Fruit fly (Drosophila melanogaster) S2 (cell line): ENCODE measurements around the gene ND-39.
"Not testable (repeated sequence)": the region's sequence is repeated elsewhere in the genome, so short reads cannot be mapped to it uniquely, and the experiment has no call there.

Source experiments
- CG8478 ChIP-seq: fragments of >200 bp; optimal IDR thresholded peaks from 2 replicates; lab custom pipeline; 2018
- CTCF ChIP-seq, 2 experiments: fragments of >200 bp; optimal IDR thresholded peaks; 2 replicates each; lab custom pipeline; 2018

The ND-39 gene

DNA sequence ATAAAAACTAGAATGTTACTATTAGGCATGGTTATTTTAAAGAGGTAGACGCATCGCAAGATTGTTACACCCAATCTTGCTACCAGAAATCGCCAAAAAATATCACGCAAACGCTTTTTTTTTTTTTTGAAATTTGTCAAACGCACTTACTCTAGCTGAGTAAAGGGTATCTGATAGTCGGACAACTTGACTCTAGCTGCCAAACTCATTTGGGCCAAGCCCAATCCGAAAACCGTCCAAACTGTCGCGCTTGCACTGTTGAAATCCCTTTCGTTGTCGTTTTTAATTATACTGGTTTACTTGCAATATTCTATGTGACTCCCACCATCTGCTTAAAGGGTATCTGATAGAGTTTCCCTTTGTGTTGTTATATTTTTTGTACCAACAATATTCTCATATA, 11.4 kb downstream of the ND-39 start:
- no peak for TF ChIP-seq CTCF (optimal IDR thresholded peaks at IDR 0.05; lab: Kevin White, UChicago)
- TF ChIP-seq CG8478 (lab: Kevin White, UChicago) = no peak

DNA sequence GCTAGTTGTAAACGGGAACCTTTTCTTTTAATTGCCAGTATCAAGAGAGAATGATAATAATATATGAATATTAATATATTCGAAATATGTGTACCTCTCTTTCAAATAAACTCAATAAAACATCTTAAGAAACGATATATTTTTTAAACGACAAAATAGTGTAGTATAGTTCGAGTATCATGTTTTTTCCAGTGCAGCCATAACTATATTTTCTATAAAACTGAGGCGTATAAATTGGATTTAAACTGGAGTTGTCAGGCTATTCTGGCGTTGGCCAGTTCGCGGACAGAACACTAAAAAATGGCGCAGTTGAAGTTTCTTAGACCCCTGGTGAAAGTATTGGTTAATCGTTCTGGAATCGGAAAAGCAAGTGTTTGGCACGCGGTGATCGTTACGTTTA, 12.0 kb downstream of the ND-39 start, which contains the start of gene CG17637:
Gene CG17637, plus strand, starts transcription at position 301 of the 400 bp plus-strand sequence.
- not testable (repeated sequence) for TF ChIP-seq CG8478 (lab: Kevin White, UChicago); CTCF (optimal IDR thresholded peaks at IDR 0.05; lab: Kevin White, UChicago)

DNA sequence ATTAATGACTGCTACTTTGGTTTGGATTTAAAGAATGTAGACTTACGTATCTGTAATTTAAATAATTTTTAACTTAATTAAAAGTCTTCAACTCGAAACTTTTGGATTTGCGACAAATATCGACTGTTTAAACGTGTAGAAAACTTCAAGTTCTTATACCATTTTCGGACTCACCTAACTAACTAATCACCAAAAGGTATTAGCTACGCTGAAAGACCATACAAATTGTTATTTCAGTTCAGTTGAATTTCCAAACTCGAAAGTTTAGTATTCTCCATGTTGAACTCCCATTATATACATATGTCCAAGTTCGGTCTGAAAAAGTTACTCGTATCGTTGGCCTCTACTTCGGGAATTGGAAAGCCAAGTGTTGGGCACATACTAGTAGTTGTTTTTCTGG, 13.8 kb downstream of the ND-39 start, which contains the start of gene CG5078:
Gene CG5078, plus strand, starts transcription at position 301 of the 400 bp plus-strand sequence.
- TF ChIP-seq CG8478 (lab: Kevin White, UChicago) (no peak), CTCF (optimal IDR thresholded peaks at IDR 0.05; lab: Kevin White, UChicago) (no peak)

DNA sequence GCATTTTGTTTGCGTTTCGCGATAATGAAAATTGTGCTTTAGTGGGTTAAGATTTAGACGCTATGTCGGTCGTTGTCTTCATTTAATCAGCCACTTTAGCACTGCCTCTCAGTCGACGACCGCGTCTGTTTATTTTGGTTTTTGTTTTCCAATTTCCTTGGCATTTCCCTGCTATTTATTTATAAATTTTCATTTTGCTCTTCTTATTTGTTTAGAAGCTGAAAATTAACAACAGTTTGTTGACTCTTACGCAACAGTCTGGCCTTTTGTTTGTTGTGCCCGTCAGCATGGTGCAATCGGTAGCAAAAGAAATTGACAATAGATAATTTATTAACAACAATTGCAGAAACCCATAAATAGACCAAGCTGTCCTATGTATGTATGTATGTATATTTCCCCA, 15.7 kb downstream of the ND-39 start:
- no peak for TF ChIP-seq CTCF (optimal IDR thresholded peaks at IDR 0.05; lab: Kevin White, UChicago)
- TF ChIP-seq CG8478 (lab: Kevin White, UChicago) = no peak

DNA sequence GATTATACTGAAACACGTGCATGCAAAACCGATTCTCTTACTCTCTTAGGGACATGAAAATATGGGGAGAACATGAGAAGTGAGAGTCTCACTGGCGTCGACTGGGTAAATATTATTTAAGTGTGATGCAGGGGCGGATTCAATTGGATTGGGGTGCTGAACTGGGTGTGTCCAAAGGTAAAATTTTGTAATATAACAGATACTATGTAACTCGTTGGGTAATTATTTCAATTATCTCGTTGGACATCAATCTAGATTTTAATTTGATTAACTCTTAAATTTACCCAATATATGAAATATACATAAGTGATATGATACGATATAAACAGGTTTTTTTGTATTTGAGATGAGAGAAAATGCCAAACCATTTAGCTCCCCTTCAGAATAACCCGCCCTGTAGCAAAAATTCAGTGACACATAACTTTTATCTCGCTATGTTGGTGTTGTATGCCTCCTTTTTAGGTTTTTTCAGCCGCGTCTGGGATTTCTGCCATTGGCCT, 16.3 kb downstream of the ND-39 start:
- no peak for TF ChIP-seq CG8478 (lab: Kevin White, UChicago)
- TF ChIP-seq CTCF (optimal IDR thresholded peaks at IDR 0.05; lab: Kevin White, UChicago) = no peak

DNA sequence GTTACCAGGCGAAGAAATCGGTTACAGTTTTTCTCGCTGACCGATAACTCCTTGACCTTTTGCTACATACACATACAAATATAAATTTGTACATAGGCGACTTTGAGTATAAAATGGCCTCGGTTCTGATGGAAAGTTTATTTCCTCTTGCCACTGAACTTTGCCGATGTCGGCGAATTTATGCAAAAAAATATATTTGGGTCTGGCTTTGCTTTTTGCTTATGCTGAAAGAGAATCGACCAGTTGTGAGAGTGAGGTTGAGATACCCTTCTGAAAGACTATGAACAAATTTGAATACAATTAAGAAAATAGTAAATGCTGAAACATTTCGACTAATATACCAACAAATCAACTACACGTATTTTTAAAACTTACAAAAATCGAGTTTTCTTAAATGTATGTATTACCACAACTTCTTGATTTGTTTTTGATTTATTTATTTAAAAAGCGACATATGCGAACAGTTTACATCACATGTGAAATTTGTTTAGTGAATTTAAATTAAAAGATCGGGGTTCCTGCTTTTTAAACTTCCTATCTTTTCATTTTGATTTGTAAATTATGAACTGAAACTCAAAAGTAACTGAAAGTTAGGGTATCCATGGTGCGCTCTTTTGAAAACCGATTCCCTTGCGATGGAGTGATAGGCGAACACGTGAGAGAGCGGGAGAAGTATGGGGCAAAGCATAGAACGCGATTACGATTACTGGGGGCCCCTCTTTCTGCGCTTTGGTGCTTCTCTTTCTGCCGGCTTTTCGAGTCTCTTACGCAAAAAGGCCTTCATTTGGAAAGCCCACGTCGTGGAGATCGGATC, 17.4 kb downstream of the ND-39 start:
- TF ChIP-seq CTCF (optimal IDR thresholded peaks at IDR 0.05; lab: Kevin White, UChicago) (no peak), CG8478 (lab: Kevin White, UChicago) (no peak)

DNA sequence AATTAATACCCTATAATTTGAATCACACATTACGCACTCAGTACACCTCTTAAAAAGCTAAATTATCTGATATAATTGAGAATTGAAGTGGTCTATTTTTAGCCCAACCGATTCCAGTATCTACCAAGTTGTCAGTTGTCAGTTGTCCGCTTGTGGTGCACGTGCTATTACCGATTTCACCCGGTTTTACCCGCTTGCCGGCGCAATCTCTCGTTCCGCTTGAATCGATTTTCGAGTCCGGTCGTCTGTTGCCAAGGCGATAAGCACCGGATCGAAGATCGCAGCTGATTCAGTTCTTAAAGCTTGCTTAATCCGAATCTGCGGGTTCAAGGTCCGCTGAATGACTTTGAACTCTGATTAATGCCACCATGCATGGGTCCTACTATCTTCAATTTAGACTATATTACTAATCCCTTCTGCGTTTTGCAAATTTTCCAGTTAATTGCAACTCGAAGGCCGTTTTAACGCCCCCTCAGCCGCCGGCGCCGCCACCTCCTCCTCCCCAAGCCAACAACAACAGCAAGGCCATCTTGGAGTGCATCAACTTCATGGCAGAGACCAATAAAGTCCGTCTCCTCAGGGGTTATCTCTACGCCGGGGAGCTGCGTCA, 19.7 kb downstream of the ND-39 start:
- TF ChIP-seq CG8478 (lab: Kevin White, UChicago) (no peak), CTCF (optimal IDR thresholded peaks at IDR 0.05; lab: Kevin White, UChicago) (no peak)

DNA sequence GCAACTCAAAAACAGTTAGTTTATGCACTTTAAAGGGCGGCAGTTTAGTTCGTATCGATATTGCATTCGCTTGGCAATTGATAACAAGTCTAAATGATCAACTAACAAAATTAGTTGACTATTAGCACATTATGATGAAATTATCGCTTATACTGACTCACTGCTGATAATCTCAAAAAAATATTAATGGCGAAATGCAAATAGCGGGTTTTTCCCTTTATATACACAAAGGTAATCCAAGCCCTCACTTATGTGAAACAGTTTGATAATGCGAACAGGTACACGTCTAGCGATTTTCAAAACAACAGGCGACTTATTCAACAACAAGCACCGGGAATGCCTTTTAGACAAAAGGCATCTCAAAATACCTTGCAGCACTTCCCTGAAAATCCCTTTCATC, 22.2 kb downstream of the ND-39 start:
- TF ChIP-seq CG8478 (lab: Kevin White, UChicago) (no peak), CTCF (optimal IDR thresholded peaks at IDR 0.05; lab: Kevin White, UChicago) (no peak)

DNA sequence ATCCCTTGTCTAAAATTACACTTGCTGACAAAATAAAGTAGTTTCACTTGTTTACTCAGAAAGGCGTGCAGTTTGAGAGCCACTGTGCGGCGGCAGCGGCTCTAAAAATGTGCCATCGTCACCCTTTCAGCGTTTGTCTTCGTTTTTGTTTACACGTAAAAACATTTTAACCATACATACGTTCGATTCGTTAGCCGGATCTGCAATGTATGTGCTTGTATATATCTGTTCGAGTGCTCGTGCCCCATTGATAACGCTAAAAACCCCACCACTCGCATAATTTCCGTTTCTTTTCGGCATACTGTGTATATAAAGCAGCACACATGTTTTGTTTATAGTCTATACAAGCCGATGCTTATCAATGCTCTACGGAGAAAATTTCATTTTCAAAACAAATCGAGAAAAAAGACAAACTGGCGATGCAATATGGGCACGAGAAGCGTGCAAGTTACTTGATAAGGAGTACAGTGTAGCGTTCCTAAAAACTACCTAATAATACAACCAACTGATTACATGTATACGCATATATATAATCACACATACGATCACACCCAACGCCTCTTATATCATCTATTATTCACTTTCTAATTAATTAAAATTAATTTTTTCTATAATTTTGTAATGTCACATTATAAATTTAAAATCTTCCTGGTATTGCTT, 24.8 kb downstream of the ND-39 start:
- TF ChIP-seq CTCF (optimal IDR thresholded peaks at IDR 0.05; lab: Kevin White, UChicago) (peak; percentile 39 to 42), CG8478 (lab: Kevin White, UChicago) (no peak)

DNA sequence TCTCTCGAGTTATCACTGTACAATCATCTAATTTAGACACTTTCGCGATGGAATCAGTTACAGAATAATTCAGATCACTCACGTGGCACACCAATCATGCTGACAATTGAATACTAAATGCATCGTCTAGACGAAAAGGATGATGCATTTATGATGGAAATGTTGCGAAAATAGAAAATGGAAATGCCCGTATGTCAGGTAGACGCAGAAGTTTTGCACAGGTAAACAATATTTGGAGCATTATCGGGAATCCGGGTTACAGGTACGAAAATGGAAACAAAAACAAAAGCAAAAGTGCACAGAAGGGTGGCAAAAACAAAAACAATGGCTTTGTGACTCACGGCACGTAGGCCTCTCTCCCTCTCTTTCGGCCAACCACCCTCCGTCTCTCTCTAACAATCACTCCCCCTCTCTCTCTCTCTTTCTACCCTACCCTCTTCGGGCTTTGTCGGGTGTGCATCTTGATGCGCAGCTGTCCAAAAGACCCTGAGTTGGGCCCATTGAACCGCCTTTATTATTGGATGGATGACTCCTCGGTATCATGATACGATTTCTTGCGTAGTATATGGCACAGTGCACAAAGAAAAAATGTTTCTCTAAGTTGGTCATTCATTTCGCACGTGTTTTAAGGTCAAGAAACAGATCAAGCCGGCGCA, 25.4 kb downstream of the ND-39 start:
- TF ChIP-seq CTCF (optimal IDR thresholded peaks at IDR 0.05; lab: Kevin White, UChicago) (no peak), CG8478 (lab: Kevin White, UChicago) (no peak)

DNA sequence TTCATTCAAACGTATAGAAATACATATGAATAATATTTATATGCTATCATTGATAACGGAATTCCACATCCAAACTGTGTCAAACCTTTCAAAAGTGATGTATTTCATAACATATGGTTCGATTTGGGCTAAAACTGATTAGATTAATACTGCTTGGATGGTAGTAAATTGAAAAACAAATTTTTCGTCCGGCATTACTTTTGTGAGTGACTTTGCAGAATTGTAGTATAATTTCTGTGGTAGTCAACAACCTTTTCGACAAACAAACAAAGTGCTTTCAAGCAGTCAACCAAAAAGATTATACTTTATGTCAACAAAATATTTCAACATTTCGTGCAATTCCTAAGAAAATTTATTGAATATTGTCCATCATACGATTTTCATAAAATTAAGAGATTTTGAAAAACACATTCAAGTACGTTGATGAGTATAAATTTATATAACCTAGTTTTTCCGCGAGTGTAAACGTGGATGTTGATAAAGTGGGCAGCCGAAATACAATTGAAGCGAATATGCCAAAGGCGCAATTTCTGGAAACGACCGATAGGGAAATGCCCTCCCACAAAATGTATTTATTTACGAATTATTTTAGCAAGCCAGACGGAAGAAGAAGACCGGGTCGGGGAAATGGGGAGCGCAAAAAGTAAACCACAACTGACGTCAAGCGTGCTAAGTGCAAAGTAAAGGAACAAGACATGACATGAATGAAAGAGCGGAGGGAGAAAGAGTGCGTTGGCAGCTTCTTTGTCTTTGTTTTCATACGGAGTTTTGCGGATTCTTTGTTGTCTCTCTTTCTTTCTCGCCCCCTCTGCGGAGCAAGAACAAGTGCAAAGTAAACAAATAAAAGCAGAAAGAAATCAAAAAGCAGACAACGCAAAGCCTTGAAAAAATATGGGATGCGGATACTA, 26.3 kb downstream of the ND-39 start:
- TF ChIP-seq CG8478 (lab: Kevin White, UChicago) (no peak), CTCF (optimal IDR thresholded peaks at IDR 0.05; lab: Kevin White, UChicago) (no peak)

DNA sequence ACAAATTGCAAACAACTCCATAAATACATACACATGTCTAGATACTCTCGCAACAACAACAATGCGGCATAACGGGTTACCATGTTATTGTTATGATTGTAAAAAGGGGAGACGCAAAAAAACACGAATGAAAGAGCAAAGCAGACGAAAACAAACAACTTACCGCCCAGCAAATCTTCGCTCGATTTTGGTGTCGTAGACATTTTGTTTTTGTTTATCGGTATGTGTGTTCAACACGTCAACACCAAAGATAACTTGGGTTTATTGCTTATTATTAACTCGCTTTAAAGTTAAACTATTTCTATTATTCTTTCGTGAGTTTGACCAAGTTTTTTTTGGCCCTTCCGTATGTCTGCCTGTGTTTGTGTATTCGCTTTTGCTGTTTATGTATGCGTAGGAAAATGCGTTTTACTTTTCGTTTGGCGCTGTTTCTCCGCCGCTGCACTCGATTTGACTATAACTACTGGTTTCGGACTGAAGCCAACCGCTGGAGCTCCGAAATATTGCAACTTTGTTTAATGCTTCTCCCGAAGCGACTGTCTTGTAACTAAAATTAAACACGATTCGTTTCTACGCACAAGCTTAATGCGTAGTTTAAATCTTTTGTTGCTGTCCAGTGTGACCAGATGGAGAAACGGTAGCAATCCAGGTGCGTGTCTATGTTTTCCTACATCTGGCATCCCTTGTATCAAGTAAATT, 27.1 kb downstream of the ND-39 start, which contains the start of gene BNIP3:
Gene BNIP3, minus strand, starts transcription at position 589 of the 699 bp plus-strand sequence.
- no peak for TF ChIP-seq CTCF (optimal IDR thresholded peaks at IDR 0.05; lab: Kevin White, UChicago)
- no peak for TF ChIP-seq CG8478 (lab: Kevin White, UChicago)
